Worm (Caenorhabditis elegans) whole organism, L4 larva: ENCODE results near the gene F46F5.8.

Experiments used
- ZK546.5 ChIP-seq, 2 experiments: sonication (generic microtip); optimal IDR thresholded peaks; 2 replicates each; lab custom pipeline; 2017; ENCODE audit warnings: missing biosample characterization in 2 of 2, missing genetic modification characterization in 2 of 2
- aha-1 ChIP-seq: fragments of 150-350 bp; peaks from one replicate; lab custom pipeline; 2014; ENCODE audit warnings: missing biosample characterization, missing genetic modification characterization
- dpl-1 ChIP-seq: fragments of 150-350 bp; optimal IDR thresholded peaks from 2 replicates; lab custom pipeline; 2014; ENCODE audit warnings: missing biosample characterization, missing genetic modification reagents, missing genetic modification characterization
- lir-3 ChIP-seq: sonication (generic microtip); optimal IDR thresholded peaks from 2 replicates; lab custom pipeline; 2016; ENCODE audit warnings: mild to moderate bottlenecking, missing genetic modification characterization, missing compliant biosample characterization
- zag-1 ChIP-seq: fragments of 150-350 bp; optimal IDR thresholded peaks from 2 replicates; lab custom pipeline; 2014; ENCODE audit warnings: missing biosample characterization, missing genetic modification characterization
- ztf-11 ChIP-seq: fragments of 150-350 bp; optimal IDR thresholded peaks from 2 replicates; lab custom pipeline; 2014; ENCODE audit warnings: missing biosample characterization, missing genetic modification characterization

- no peak for TF ChIP-seq zag-1 (tag; lab: Kevin White, UChicago)
- TF ChIP-seq lir-3 (tag; lab: Kevin White, UChicago): no peak
- no peak for TF ChIP-seq ZK546.5 (tag; optimal IDR thresholded peaks at IDR 0.05; lab: Kevin White, UChicago)
- no peak for TF ChIP-seq ztf-11 (tag; lab: Kevin White, UChicago)
- TF ChIP-seq aha-1 (tag; lab: Kevin White, UChicago): no peak
- TF ChIP-seq dpl-1 (GFP tag; lab: Kevin White, UChicago): no peak
These were observed 22.6 kb upstream of the F46F5.8 start, which contains the start of gene F28A10.4 for ce11 chrII:843971-844370.
